Worm (Caenorhabditis elegans): ENCODE measurements around the gene col-140.

- TF ChIP-seq mdl-1 (tag; optimal IDR thresholded peaks at IDR 0.05) (no peak), daf-8 (GFP tag; IDR thresholded peaks at IDR 0.05) (no peak), lsy-2 (tag; optimal IDR thresholded peaks at IDR 0.05) (no peak), unc-39 (tag; optimal IDR thresholded peaks at IDR 0.05) (no peak), T26A8.4 (GFP tag; IDR thresholded peaks at IDR 0.05) (no peak), lin-15B (tag; optimal IDR thresholded peaks at IDR 0.05) (no peak), lir-3 (tag; optimal IDR thresholded peaks at IDR 0.05) (no peak), R02D3.7 (tag; optimal IDR thresholded peaks at IDR 0.05) (no peak), hmg-1.1 (GFP tag; IDR thresholded peaks at IDR 0.05) (no peak), dve-1 (tag; optimal IDR thresholded peaks at IDR 0.05; ENCODE audit: insufficient read depth) (no peak), nhr-102 (tag; optimal IDR thresholded peaks at IDR 0.05) (no peak)
Measured at ce11 chrV:5865085-5865484, 28.5 kb upstream of the col-140 start, which contains the start of gene F26F12.5.

Data from whole organism, L4 larva.